Worm (Caenorhabditis elegans): ENCODE data around the gene C13A2.5.
A peak's percentile ranks its signal among the peaks of the same experiment; 100 is the strongest.

The C13A2.5 gene

DNA sequence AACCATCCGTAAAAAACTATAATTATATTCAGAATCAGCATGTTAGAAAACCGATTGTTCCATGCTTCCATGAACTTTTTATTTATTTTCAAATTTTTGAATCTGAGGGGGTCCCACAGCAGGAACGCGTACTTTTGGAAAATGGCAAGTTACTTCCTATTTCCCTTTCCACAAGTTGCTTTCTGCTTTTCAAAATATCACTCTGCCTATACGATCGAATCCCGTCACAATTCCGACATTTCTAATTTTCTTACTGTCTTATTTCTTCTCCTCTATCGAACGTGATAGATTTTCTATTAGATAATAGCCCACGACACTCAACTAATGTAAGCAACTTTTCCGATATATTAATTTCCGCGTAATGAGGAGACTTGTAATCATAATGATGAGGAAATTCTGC lies at the start of gene C13A2.5:
Gene C13A2.5 (plus strand): TSS at position 301 of the 400 bp plus-strand sequence.
- TF ChIP-seq daf-16 (GFP tag; optimal IDR thresholded peaks at IDR 0.05), result no peak
- no peak for TF ChIP-seq daf-16 (tag; optimal IDR thresholded peaks at IDR 0.05)
- TF ChIP-seq F26F4.8 (GFP tag; conservative IDR thresholded peaks at IDR 0.05), result no peak
- no peak for TF ChIP-seq nhr-42 (GFP tag; IDR thresholded peaks at IDR 0.05)
- no peak for TF ChIP-seq mdl-1 (tag; optimal IDR thresholded peaks at IDR 0.05)
- no peak for TF ChIP-seq pha-4 (GFP tag; IDR thresholded peaks at IDR 0.05)
- no peak for TF ChIP-seq pha-4 (tag; optimal IDR thresholded peaks at IDR 0.05)
- TF ChIP-seq madf-5 (GFP tag; IDR thresholded peaks at IDR 0.05), result no peak
- no peak for TF ChIP-seq duxl-1 (tag; optimal IDR thresholded peaks at IDR 0.05; ENCODE audit: poor library complexity)
- TF ChIP-seq F10B5.3 (tag; optimal IDR thresholded peaks at IDR 0.05), result no peak
- TF ChIP-seq R02D3.7 (tag; optimal IDR thresholded peaks at IDR 0.05), result no peak
- TF ChIP-seq spr-1 (tag; optimal IDR thresholded peaks at IDR 0.05), result no peak
- no peak for TF ChIP-seq F37D6.2 (tag; optimal IDR thresholded peaks at IDR 0.05)
- no peak for TF ChIP-seq attf-4 (tag; optimal IDR thresholded peaks at IDR 0.05)
- TF ChIP-seq unc-62 (GFP tag; optimal IDR thresholded peaks at IDR 0.05 in 1 of 2), result no peak
- TF ChIP-seq unc-62 (tag; optimal IDR thresholded peaks at IDR 0.05), result no peak
- no peak for TF ChIP-seq mdt-29 (GFP tag; IDR thresholded peaks at IDR 0.05)
- no peak for TF ChIP-seq zip-2 (tag; optimal IDR thresholded peaks at IDR 0.05)
- TF ChIP-seq egl-43 (GFP tag; IDR thresholded peaks at IDR 0.05), result no peak
- TF ChIP-seq lsy-2 (tag; optimal IDR thresholded peaks at IDR 0.05), result no peak
- TF ChIP-seq skn-1 (tag; optimal IDR thresholded peaks at IDR 0.05), result no peak

DNA sequence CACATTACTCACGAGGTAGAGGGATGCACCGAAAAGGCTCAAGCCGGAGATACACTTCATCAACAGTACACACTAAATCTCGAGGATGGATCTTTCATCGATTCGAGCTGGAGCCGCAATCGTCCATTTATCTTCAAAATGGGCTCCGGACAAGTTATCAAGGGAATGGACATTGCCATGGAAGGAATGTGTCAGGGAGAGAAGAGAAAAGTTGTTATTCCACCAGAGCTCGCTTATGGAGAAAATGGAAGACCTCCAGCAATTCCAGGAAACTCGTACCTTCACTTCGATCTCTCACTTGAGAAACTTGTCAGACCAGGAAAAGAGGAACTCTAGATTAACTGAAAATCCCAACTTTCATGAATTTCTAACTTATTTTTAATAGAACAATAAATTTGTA lies 49.7 kb upstream of the C13A2.5 start:
- TF ChIP-seq nhr-42 (GFP tag; IDR thresholded peaks at IDR 0.05) (no peak), ztf-7 (tag; optimal IDR thresholded peaks at IDR 0.05) (no peak), aha-1 (tag) (peak; percentile 86), ama-1 (optimal IDR thresholded peaks at IDR 0.05) (peak; percentile 56), daf-19 (GFP tag; conservative IDR thresholded peaks at IDR 0.05) (no peak)

DNA sequence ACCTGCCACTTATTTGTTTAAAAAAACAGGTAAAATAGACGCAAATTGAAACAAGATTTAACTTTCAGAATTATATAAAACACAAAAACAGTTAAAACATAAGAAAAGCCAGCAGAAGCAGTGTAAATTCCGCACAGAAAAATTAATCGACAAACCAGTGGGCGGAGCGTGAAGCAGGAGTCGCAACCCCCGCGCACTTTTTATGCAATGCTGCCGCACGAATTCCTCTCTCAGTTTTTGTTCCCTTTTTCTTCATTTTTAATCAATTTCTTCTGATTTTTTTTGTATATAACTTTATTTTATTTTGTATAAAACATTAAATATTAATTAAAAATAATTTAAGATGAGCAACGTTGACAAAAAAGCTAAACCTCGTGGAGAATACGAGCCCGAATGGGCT lies 44.7 kb upstream of the C13A2.5 start, which contains the start of the genes gei-6 and krr-1:
Gene gei-6 (minus strand): TSS at position 2 of the 400 bp plus-strand sequence.
Gene krr-1 (plus strand): TSS at position 344 of the 400 bp plus-strand sequence.
- TF ChIP-seq dve-1 (tag; optimal IDR thresholded peaks at IDR 0.05; ENCODE audit: insufficient read depth) (peak; percentile 46), arid-1 (GFP tag; conservative IDR thresholded peaks at IDR 0.05) (0 out of 2 replicates have a peak, but pooled peaks have one; percentile 45), hlh-30 (tag; optimal IDR thresholded peaks at IDR 0.05; ENCODE audit: insufficient read depth) (peak; percentile 11), lin-38 (GFP tag; IDR thresholded peaks at IDR 0.05) (peak; percentile 71), unc-130 (GFP tag; optimal IDR thresholded peaks at IDR 0.05) (peak; percentile 6), mes-2 (tag; optimal IDR thresholded peaks at IDR 0.05; ENCODE audit: poor library complexity, severe bottlenecking) (peak; percentile 85), rbr-2 (tag; optimal IDR thresholded peaks at IDR 0.05) (peak; percentile 25), Y75B8A.6 (GFP tag; IDR thresholded peaks at IDR 0.05) (no peak), snpc-1.2 (GFP tag; IDR thresholded peaks at IDR 0.05) (no peak), lin-15B (tag; optimal IDR thresholded peaks at IDR 0.05) (peak; percentile 35), pqm-1 (tag; optimal IDR thresholded peaks at IDR 0.05) (peak; percentile 13), F10B5.3 (tag; optimal IDR thresholded peaks at IDR 0.05) (no peak), daf-16 (GFP tag; optimal IDR thresholded peaks at IDR 0.05) (no peak), daf-16 (tag; optimal IDR thresholded peaks at IDR 0.05) (peak; percentile 24), spr-1 (tag; optimal IDR thresholded peaks at IDR 0.05) (no peak), hmg-1.1 (GFP tag; IDR thresholded peaks at IDR 0.05) (0 out of 2 replicates have a peak, but pooled peaks have one; percentile 20), egl-43 (GFP tag; IDR thresholded peaks at IDR 0.05) (0 out of 2 replicates have a peak, but pooled peaks have one; percentile 33), nhr-25 (tag; optimal IDR thresholded peaks at IDR 0.05; ENCODE audit: borderline replicate concordance, insufficient read depth) (no peak), nhr-6 (tag; optimal IDR thresholded peaks at IDR 0.05) (no peak), spr-3 (GFP tag; optimal IDR thresholded peaks at IDR 0.05) (no peak), lsy-2 (tag; optimal IDR thresholded peaks at IDR 0.05) (peak in 1 of 2 experiments; percentile 57), hlh-11 (tag; optimal IDR thresholded peaks at IDR 0.05) (peak; percentile 3), aha-1 (tag) (peak; percentile 30), ZK546.5 (tag; optimal IDR thresholded peaks at IDR 0.05) (no peak), ctbp-1 (GFP tag; IDR thresholded peaks at IDR 0.05) (no peak), pha-4 (GFP tag; IDR thresholded peaks at IDR 0.05) (peak; percentile 58; the same call in 1 of the 2 replicates), pha-4 (tag; optimal IDR thresholded peaks at IDR 0.05) (no peak), daf-19 (GFP tag; conservative IDR thresholded peaks at IDR 0.05) (no peak), mxl-2 (GFP tag; conservative IDR thresholded peaks at IDR 0.05) (no peak), duxl-1 (tag; optimal IDR thresholded peaks at IDR 0.05; ENCODE audit: poor library complexity) (peak; percentile 28), nhr-77 (tag; optimal IDR thresholded peaks at IDR 0.05) (peak; percentile 15), dpl-1 (GFP tag; optimal IDR thresholded peaks at IDR 0.05) (peak; percentile 65), mep-1 (tag; optimal IDR thresholded peaks at IDR 0.05) (peak; percentile 62)
